Worm (Caenorhabditis elegans): ENCODE measurements around the gene dlat-1.

DNA sequence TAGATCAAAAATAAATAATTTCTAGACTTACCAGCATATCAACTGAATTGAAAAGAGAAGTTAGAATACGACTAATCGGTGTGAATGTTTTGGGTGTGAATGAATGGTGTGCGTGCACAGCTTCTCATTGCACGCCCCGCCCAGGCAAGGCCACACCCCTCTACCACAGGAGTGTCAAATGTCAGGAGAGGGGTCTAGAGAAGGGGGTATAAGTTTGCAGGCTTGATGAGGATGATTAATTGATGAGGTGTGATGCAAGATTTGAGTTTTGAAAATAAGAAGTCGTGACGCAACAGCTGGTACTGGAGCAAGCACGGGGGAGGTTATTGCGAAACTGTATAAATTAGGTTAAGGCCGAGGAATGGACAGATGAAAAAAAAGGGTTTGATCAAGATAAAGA, 14.8 kb downstream of the dlat-1 start, which contains the start of gene egl-1:
- TF ChIP-seq nhr-237 (tag; optimal IDR thresholded peaks at IDR 0.05) = no peak
- no peak for TF ChIP-seq ces-1 (GFP tag; optimal IDR thresholded peaks at IDR 0.05)
- TF ChIP-seq jun-1 (tag; optimal IDR thresholded peaks at IDR 0.05) = no peak
- no peak for TF ChIP-seq unc-130 (GFP tag; optimal IDR thresholded peaks at IDR 0.05)
- TF ChIP-seq egl-43 (GFP tag; IDR thresholded peaks at IDR 0.05) = no peak
- TF ChIP-seq pha-4 (GFP tag; IDR thresholded peaks at IDR 0.05) = no peak
- TF ChIP-seq pha-4 (tag; optimal IDR thresholded peaks at IDR 0.05) = no peak
- TF ChIP-seq tag-97 (GFP tag; IDR thresholded peaks at IDR 0.05) = no peak
- TF ChIP-seq egl-27 (tag; optimal IDR thresholded peaks at IDR 0.05) = no peak

Measured in whole organism, L4 larva.